Fruit fly (Drosophila melanogaster): ENCODE data around the gene mei-41.

The mei-41 gene

DNA sequence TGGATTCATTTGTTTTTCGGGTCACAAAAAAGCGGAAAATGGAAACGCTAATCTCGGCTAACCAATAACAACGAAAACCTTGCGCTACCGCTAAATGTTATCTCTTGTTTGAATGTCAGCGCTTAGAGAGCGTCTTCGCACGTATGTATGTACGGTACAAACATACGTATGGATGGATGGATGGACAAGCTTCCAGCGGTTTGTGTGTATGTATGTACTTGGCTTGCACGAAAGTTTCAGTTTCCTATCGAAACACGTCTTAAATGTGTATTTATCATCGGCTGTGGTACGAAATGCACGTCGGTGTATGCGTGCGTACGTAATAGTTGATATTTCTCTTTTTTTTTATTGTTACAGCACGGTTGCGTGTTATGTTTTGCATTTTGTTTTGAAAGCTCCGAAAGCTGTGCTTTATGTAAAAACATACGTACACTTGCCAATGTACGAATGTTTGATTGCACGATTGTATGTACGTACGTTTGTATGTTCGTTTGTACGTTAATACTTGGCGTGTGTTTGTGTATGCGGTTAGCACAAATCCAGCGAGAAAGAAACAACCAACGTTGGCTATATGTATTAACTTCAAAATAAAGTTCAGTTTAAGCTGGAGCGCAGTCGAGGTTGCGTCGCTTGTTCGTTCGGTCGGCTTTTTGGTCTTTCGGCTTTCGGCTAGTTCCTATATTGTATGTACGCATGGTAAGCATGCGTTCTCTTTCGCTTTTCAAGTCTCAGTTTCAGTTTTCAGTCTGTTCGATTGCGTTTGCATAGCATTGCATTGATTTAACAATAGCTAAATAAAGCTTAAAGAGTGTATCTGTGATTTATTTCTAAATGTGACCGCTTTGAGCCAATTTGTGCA is 18.8 kb upstream of the mei-41 start, which contains the start of gene Fur2 (continued):
- no peak for TF ChIP-seq CG4282 (GFP tag; optimal IDR thresholded peaks at IDR 0.05)
- TF ChIP-seq run (tag; optimal IDR thresholded peaks at IDR 0.05), result no peak
- no peak for TF ChIP-seq aop (GFP tag; IDR thresholded peaks at IDR 0.05)
- TF ChIP-seq chinmo (GFP tag; IDR thresholded peaks at IDR 0.05; ENCODE audit: partially characterized antibody), result peak; percentile 87; the same call in 1 of the 4 replicates
- TF ChIP-seq sima (GFP tag; optimal IDR thresholded peaks at IDR 0.05), result no peak
- no peak for TF ChIP-seq gcm (GFP tag; optimal IDR thresholded peaks at IDR 0.05)
- TF ChIP-seq pnt (GFP tag; optimal IDR thresholded peaks at IDR 0.05), result no peak
- TF ChIP-seq ind (GFP tag; optimal IDR thresholded peaks at IDR 0.05), result no peak
- TF ChIP-seq Lpt (GFP tag; optimal IDR thresholded peaks at IDR 0.05), result no peak
- TF ChIP-seq CG3065 (GFP tag; optimal IDR thresholded peaks at IDR 0.05), result no peak
- no peak for TF ChIP-seq CG7271 (tag; optimal IDR thresholded peaks at IDR 0.05)
- TF ChIP-seq chm (GFP tag; IDR thresholded peaks at IDR 0.05), result no peak
- no peak for TF ChIP-seq slbo (GFP tag; IDR thresholded peaks at IDR 0.05)
- TF ChIP-seq cad (GFP tag; optimal IDR thresholded peaks at IDR 0.05), result no peak
- no peak for TF ChIP-seq CG2120 (GFP tag; optimal IDR thresholded peaks at IDR 0.05)
- no peak for TF ChIP-seq CG30431 (GFP tag; optimal IDR thresholded peaks at IDR 0.05)
- TF ChIP-seq chn (GFP tag; optimal IDR thresholded peaks at IDR 0.05), result no peak
- no peak for TF ChIP-seq CG12236 (GFP tag; optimal IDR thresholded peaks at IDR 0.05)
- TF ChIP-seq odd (GFP tag; optimal IDR thresholded peaks at IDR 0.05), result no peak
- no peak for TF ChIP-seq Lim3 (GFP tag; IDR thresholded peaks at IDR 0.05)
- no peak for TF ChIP-seq caup (GFP tag; optimal IDR thresholded peaks at IDR 0.05; ENCODE audit: severe bottlenecking)
- TF ChIP-seq knrl (GFP tag; IDR thresholded peaks at IDR 0.05; ENCODE audit: partially characterized antibody), result no peak

DNA sequence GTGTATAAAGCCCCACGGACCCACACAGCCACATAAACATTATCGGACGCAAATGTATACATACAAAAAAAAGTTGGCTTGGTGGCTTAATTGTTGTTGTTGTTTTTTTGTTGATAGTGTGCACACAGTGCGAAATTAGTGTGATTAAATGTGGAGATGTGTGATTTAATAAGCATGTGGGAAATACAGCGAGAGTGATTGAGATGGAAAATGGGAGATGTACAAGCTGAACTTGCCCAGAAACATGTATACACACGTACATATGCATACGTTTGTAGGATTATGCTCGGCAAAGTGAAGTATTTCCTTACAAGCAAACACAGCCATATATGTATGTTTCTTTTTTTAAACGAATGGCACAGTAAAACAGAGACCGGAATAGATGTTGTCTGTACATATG is 18.0 kb upstream of the mei-41 start:
- no peak for TF ChIP-seq Chrac-16 (GFP tag; optimal IDR thresholded peaks at IDR 0.05)
- TF ChIP-seq CG11085 (GFP tag; IDR thresholded peaks at IDR 0.05), result no peak
- 0 out of 2 replicates have a peak, but pooled peaks have one; percentile 27 for TF ChIP-seq CG32767 (GFP tag; IDR thresholded peaks at IDR 0.05)
- TF ChIP-seq esg (GFP tag; conservative IDR thresholded peaks at IDR 0.05), result no peak
- peak; percentile 41 for TF ChIP-seq CG30020 (tag; optimal IDR thresholded peaks at IDR 0.05)
- peak; percentile 67 for TF ChIP-seq Med (GFP tag)
- TF ChIP-seq ci (GFP tag; IDR thresholded peaks at IDR 0.05), result no peak
- no peak for TF ChIP-seq insv (GFP tag; optimal IDR thresholded peaks at IDR 0.05)
- no peak for TF ChIP-seq YL-1 (GFP tag; optimal IDR thresholded peaks at IDR 0.05)
- TF ChIP-seq Fer3 (tag; optimal IDR thresholded peaks at IDR 0.05), result no peak
- no peak for TF ChIP-seq grn (GFP tag; optimal IDR thresholded peaks at IDR 0.05)
- peak; percentile 67 for TF ChIP-seq Drgx (GFP tag; IDR thresholded peaks at IDR 0.05)
- TF ChIP-seq row (GFP tag; IDR thresholded peaks at IDR 0.05), result 0 out of 3 replicates have a peak, but pooled peaks have one; percentile 12
- no peak for TF ChIP-seq TFAM (GFP tag; optimal IDR thresholded peaks at IDR 0.05)
- no peak for TF ChIP-seq Spps (tag; optimal IDR thresholded peaks at IDR 0.05)
- no peak for TF ChIP-seq bigmax (GFP tag; optimal IDR thresholded peaks at IDR 0.05)
- no peak for TF ChIP-seq ttk (GFP tag; IDR thresholded peaks at IDR 0.05)
- TF ChIP-seq CG7987 (GFP tag; optimal IDR thresholded peaks at IDR 0.05), result no peak
- TF ChIP-seq chinmo (GFP tag; IDR thresholded peaks at IDR 0.05; ENCODE audit: partially characterized antibody), result 0 out of 4 replicates have a peak, but pooled peaks have one; percentile 33
- TF ChIP-seq emc (GFP tag; optimal IDR thresholded peaks at IDR 0.05), result no peak
- TF ChIP-seq ara (GFP tag; IDR thresholded peaks at IDR 0.05), result no peak
- TF ChIP-seq nom (GFP tag; optimal IDR thresholded peaks at IDR 0.05), result peak; percentile 52
- TF ChIP-seq CG2199 (GFP tag; IDR thresholded peaks at IDR 0.05), result peak; percentile 78; the same call in 1 of the 3 replicates

All from whole organism, embryonic.